Fruit fly (Drosophila melanogaster): ENCODE measurements around the gene CG10802.
A peak's percentile ranks its signal among the peaks of the same experiment; 100 is the strongest.

The CG10802 gene

dm6 chrX:3446650-3447049 is 36.1 kb upstream of the CG10802 start:
- TF ChIP-seq h (GFP tag; optimal IDR thresholded peaks at IDR 0.05): peak; percentile 7
- TF ChIP-seq rgr (GFP tag; optimal IDR thresholded peaks at IDR 0.05): peak; percentile 1
- TF ChIP-seq psq (GFP tag; optimal IDR thresholded peaks at IDR 0.05): peak; percentile 46
- TF ChIP-seq Sp1 (GFP tag; optimal IDR thresholded peaks at IDR 0.05): peak; percentile 21
- TF ChIP-seq Hnf4 (GFP tag; optimal IDR thresholded peaks at IDR 0.05): no peak
- TF ChIP-seq Rel (GFP tag; optimal IDR thresholded peaks at IDR 0.05): no peak
- no peak for TF ChIP-seq Rel (tag; optimal IDR thresholded peaks at IDR 0.05)
- TF ChIP-seq brk (GFP tag; optimal IDR thresholded peaks at IDR 0.05): no peak

dm6 chrX:3447718-3448523 is 34.8 kb upstream of the CG10802 start:
- TF ChIP-seq Abd-B (GFP tag; optimal IDR thresholded peaks at IDR 0.05) (no peak), ey (GFP tag; optimal IDR thresholded peaks at IDR 0.05) (peak; percentile 29), OdsH (GFP tag; optimal IDR thresholded peaks at IDR 0.05) (peak; percentile 20), fru (GFP tag; optimal IDR thresholded peaks at IDR 0.05) (peak; percentile 44), foxo (GFP tag; optimal IDR thresholded peaks at IDR 0.05) (peak in 1 of 2 experiments; percentile 57), CG32264 (GFP tag; optimal IDR thresholded peaks at IDR 0.05) (no peak), Jra (GFP tag; optimal IDR thresholded peaks at IDR 0.05) (no peak), rgr (GFP tag; optimal IDR thresholded peaks at IDR 0.05) (peak; percentile 34), dmrt93B (GFP tag; optimal IDR thresholded peaks at IDR 0.05) (peak; percentile 4), woc (GFP tag; optimal IDR thresholded peaks at IDR 0.05) (peak; percentile 10), h (GFP tag; optimal IDR thresholded peaks at IDR 0.05) (peak; percentile 53), N (GFP tag; optimal IDR thresholded peaks at IDR 0.05) (no peak)

- TF ChIP-seq HLH106 (tag; optimal IDR thresholded peaks at IDR 0.05) (no peak), pan (optimal IDR thresholded peaks at IDR 0.05) (no peak), CG32264 (GFP tag; optimal IDR thresholded peaks at IDR 0.05) (no peak), br (GFP tag; optimal IDR thresholded peaks at IDR 0.05) (no peak), Hr78 (GFP tag; optimal IDR thresholded peaks at IDR 0.05) (no peak), foxo (GFP tag; optimal IDR thresholded peaks at IDR 0.05) (no peak), Dif (GFP tag; optimal IDR thresholded peaks at IDR 0.05; ENCODE audit: partially characterized antibody) (no peak), CrebA (GFP tag; optimal IDR thresholded peaks at IDR 0.05; ENCODE audit: borderline replicate concordance) (no peak), sv (GFP tag; optimal IDR thresholded peaks at IDR 0.05) (no peak), fru (GFP tag; optimal IDR thresholded peaks at IDR 0.05) (no peak), dl (GFP tag; optimal IDR thresholded peaks at IDR 0.05; ENCODE audit: insufficient read depth in 1 of 2, partially characterized antibody in 2 of 2) (no peak), N (GFP tag; optimal IDR thresholded peaks at IDR 0.05) (no peak), Hnf4 (GFP tag; optimal IDR thresholded peaks at IDR 0.05) (no peak), Sp1 (GFP tag; optimal IDR thresholded peaks at IDR 0.05) (no peak), Mio (GFP tag; optimal IDR thresholded peaks at IDR 0.05) (no peak)
Measured at dm6 chrX:3448893-3449394, 33.8 kb upstream of the CG10802 start, which contains the start of gene CG12535. TSS of gene CG12535 (minus strand) at chrX:3448943.

dm6 chrX:3451250-3451786 is 31.4 kb upstream of the CG10802 start:
- no peak for TF ChIP-seq jim (GFP tag; optimal IDR thresholded peaks at IDR 0.05)
- no peak for TF ChIP-seq Hr83 (GFP tag; optimal IDR thresholded peaks at IDR 0.05; ENCODE audit: poor library complexity, severe bottlenecking)
- no peak for TF ChIP-seq Jra (GFP tag; optimal IDR thresholded peaks at IDR 0.05)
- TF ChIP-seq tai (GFP tag; optimal IDR thresholded peaks at IDR 0.05): no peak
- no peak for TF ChIP-seq OdsH (GFP tag; optimal IDR thresholded peaks at IDR 0.05)
- TF ChIP-seq brk (GFP tag; optimal IDR thresholded peaks at IDR 0.05): peak; percentile 22
- TF ChIP-seq psq (GFP tag; optimal IDR thresholded peaks at IDR 0.05): no peak
- no peak for TF ChIP-seq h (GFP tag; optimal IDR thresholded peaks at IDR 0.05)
- TF ChIP-seq Dif (GFP tag; optimal IDR thresholded peaks at IDR 0.05; ENCODE audit: partially characterized antibody): peak; percentile 50
- TF ChIP-seq N (GFP tag; optimal IDR thresholded peaks at IDR 0.05): no peak
- TF ChIP-seq HLH106 (tag; optimal IDR thresholded peaks at IDR 0.05): no peak
- no peak for TF ChIP-seq Dfd (GFP tag; optimal IDR thresholded peaks at IDR 0.05)
- no peak for TF ChIP-seq fru (GFP tag; optimal IDR thresholded peaks at IDR 0.05)
- TF ChIP-seq Rel (GFP tag; optimal IDR thresholded peaks at IDR 0.05): no peak
- no peak for TF ChIP-seq Rel (tag; optimal IDR thresholded peaks at IDR 0.05)
- no peak for TF ChIP-seq foxo (GFP tag; optimal IDR thresholded peaks at IDR 0.05)
- no peak for TF ChIP-seq sv (GFP tag; optimal IDR thresholded peaks at IDR 0.05)
- TF ChIP-seq dmrt93B (GFP tag; optimal IDR thresholded peaks at IDR 0.05): no peak
- TF ChIP-seq br (GFP tag; optimal IDR thresholded peaks at IDR 0.05): no peak
- TF ChIP-seq usp (GFP tag; optimal IDR thresholded peaks at IDR 0.05): no peak
- TF ChIP-seq Hr78 (GFP tag; optimal IDR thresholded peaks at IDR 0.05): no peak
- no peak for TF ChIP-seq rgr (GFP tag; optimal IDR thresholded peaks at IDR 0.05)
- no peak for TF ChIP-seq dsf (GFP tag; optimal IDR thresholded peaks at IDR 0.05; ENCODE audit: borderline replicate concordance)
- no peak for TF ChIP-seq ey (GFP tag; optimal IDR thresholded peaks at IDR 0.05)
- TF ChIP-seq CrebA (GFP tag; optimal IDR thresholded peaks at IDR 0.05; ENCODE audit: borderline replicate concordance): peak; percentile 70
- TF ChIP-seq GATAd (GFP tag; optimal IDR thresholded peaks at IDR 0.05): no peak
- TF ChIP-seq pan (optimal IDR thresholded peaks at IDR 0.05): no peak
- no peak for TF ChIP-seq woc (GFP tag; optimal IDR thresholded peaks at IDR 0.05)
- TF ChIP-seq CG32264 (GFP tag; optimal IDR thresholded peaks at IDR 0.05): no peak
- TF ChIP-seq Abd-B (GFP tag; optimal IDR thresholded peaks at IDR 0.05): no peak
- peak; percentile 75 for TF ChIP-seq sage (GFP tag; optimal IDR thresholded peaks at IDR 0.05)
- no peak for TF ChIP-seq Hnf4 (GFP tag; optimal IDR thresholded peaks at IDR 0.05)
- TF ChIP-seq Myc (optimal IDR thresholded peaks at IDR 0.05): no peak
- no peak for TF ChIP-seq Mio (GFP tag; optimal IDR thresholded peaks at IDR 0.05)
- no peak for TF ChIP-seq CG9705 (GFP tag; optimal IDR thresholded peaks at IDR 0.05)
